Fruit fly (Drosophila melanogaster) whole organism, wandering third instar larva: ENCODE measurements around the gene CG8135.

Experiments
- Jra ChIP-seq: sonication (Bioruptor generic); optimal IDR thresholded peaks from 2 replicates; lab custom pipeline; 2016; ENCODE audit warnings: missing biosample characterization, missing genetic modification characterization
- OdsH ChIP-seq: fragments of 200-800 bp; sonication (Bioruptor generic); optimal IDR thresholded peaks from 2 replicates; lab custom pipeline; 2016; ENCODE audit warnings: missing biosample characterization, mild to moderate bottlenecking, missing genetic modification characterization
- Vsx2 ChIP-seq: fragments of 200-300, 225-300 bp; sonication (Bioruptor generic); optimal IDR thresholded peaks from 2 replicates; lab custom pipeline; 2018; ENCODE audit warnings: missing biosample characterization, missing genetic modification characterization; ENCODE audit not compliant: partially characterized antibody
- br ChIP-seq: fragments of 200-800 bp; sonication (Bioruptor generic); optimal IDR thresholded peaks from 2 replicates; lab custom pipeline; 2016; ENCODE audit warnings: missing biosample characterization, missing genetic modification characterization
- h ChIP-seq: fragments of 200-800 bp; sonication (Bioruptor generic); optimal IDR thresholded peaks from 3 replicates; lab custom pipeline; 2016; ENCODE audit warnings: missing biosample characterization, mild to moderate bottlenecking, missing genetic modification characterization
- psq ChIP-seq: fragments of 200-800 bp; sonication (Bioruptor generic); optimal IDR thresholded peaks from 3 replicates; lab custom pipeline; 2017; ENCODE audit warnings: missing biosample characterization, mild to moderate bottlenecking, missing genetic modification characterization, moderate library complexity
- usp ChIP-seq: fragments of >200 bp; optimal IDR thresholded peaks from 2 replicates; lab custom pipeline; 2017; ENCODE audit warnings: missing biosample characterization, missing genetic modification characterization

dm6 chr3R:9392421-9392820, 11.8 kb upstream of the CG8135 start:
- no peak for TF ChIP-seq Jra
- TF ChIP-seq OdsH (GFP tag; lab: Kevin White, UChicago), result no peak
- TF ChIP-seq usp, result no peak
- no peak for TF ChIP-seq Vsx2 (GFP tag; lab: Kevin White, UChicago)
- TF ChIP-seq br, result no peak
- TF ChIP-seq psq (GFP tag; lab: Kevin White, UChicago), result no peak
- TF ChIP-seq h, result no peak
